Worm (Caenorhabditis elegans): ENCODE results near the gene ugt-60.
A peak's percentile ranks its signal among the peaks of the same experiment; 100 is the strongest.

ugt-60 gene

DNA sequence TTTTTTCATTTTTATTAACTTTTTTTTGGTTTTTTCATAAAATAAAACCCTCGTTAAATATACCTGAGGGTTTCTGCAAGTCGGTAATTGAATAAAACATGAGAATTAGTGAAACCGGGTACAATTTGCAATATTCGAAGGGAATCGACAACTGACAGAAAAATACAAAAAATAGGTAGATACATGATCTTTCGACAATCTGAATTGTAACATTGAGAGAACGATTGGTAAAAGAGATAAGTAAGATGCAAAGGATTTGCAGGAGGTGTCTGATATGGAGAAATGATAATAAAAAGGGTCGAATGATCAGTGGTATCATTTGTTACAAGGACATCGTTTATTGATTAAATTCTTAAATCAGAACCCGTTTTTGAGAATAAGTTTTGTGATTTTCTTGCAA lies at the start of gene ugt-60:
TSS of gene ugt-60 (minus strand) at position 233 of the 400 bp plus-strand sequence.
- TF ChIP-seq elt-3 (tag; optimal IDR thresholded peaks at IDR 0.05) (peak in 1 of 3 experiments; percentile 10), ztf-4 (tag; optimal IDR thresholded peaks at IDR 0.05) (no peak)

DNA sequence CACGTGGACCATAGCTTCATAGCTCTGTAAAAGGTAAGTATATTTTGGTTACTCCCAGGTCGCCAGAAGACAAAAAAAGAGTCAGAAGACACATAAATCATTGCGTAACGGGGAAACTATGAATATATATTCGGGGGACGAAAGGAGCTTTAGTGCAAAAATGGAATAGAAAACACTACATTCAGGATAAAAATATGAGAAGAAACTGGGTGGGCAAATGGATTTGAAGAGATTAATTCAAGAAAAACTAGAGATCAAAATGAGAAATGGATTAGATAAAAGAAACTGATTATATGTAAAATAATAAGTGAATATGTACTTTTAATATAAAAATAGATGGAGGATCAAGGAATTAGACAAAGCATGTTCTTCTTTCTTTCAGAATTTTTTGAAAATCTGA lies 48.6 kb upstream of the ugt-60 start, which contains the start of gene C07A9.12:
TSS of gene C07A9.12 (minus strand) at position 101 of the 400 bp plus-strand sequence.
- TF ChIP-seq nhr-76 (tag; optimal IDR thresholded peaks at IDR 0.05), result no peak
- TF ChIP-seq nhr-237 (tag; optimal IDR thresholded peaks at IDR 0.05), result no peak
- no peak for TF ChIP-seq lsy-12 (tag; optimal IDR thresholded peaks at IDR 0.05)
- no peak for TF ChIP-seq nhr-11 (tag; optimal IDR thresholded peaks at IDR 0.05)
- no peak for TF ChIP-seq ceh-28 (tag; optimal IDR thresholded peaks at IDR 0.05)
- TF ChIP-seq nhr-25 (tag; optimal IDR thresholded peaks at IDR 0.05), result no peak
- TF ChIP-seq pha-4 (tag; optimal IDR thresholded peaks at IDR 0.05), result no peak
- TF ChIP-seq egl-5 (tag; optimal IDR thresholded peaks at IDR 0.05), result no peak
- TF ChIP-seq nhr-67 (tag; optimal IDR thresholded peaks at IDR 0.05), result no peak
- TF ChIP-seq jun-1 (tag; optimal IDR thresholded peaks at IDR 0.05), result no peak
- TF ChIP-seq R02D3.7 (tag; optimal IDR thresholded peaks at IDR 0.05), result no peak
- TF ChIP-seq ztf-4 (tag; optimal IDR thresholded peaks at IDR 0.05), result no peak
- TF ChIP-seq nhr-28 (tag; optimal IDR thresholded peaks at IDR 0.05), result no peak

- TF ChIP-seq lsy-12 (tag; optimal IDR thresholded peaks at IDR 0.05) (no peak), egl-27 (tag; optimal IDR thresholded peaks at IDR 0.05) (no peak), nhr-43 (tag; optimal IDR thresholded peaks at IDR 0.05; ENCODE audit: poor library complexity, severe bottlenecking) (no peak), ceh-16 (tag; optimal IDR thresholded peaks at IDR 0.05) (no peak), nhr-28 (tag; optimal IDR thresholded peaks at IDR 0.05) (no peak), unc-39 (tag; optimal IDR thresholded peaks at IDR 0.05) (no peak), eor-1 (tag; optimal IDR thresholded peaks at IDR 0.05) (no peak), ceh-82 (tag; optimal IDR thresholded peaks at IDR 0.05) (no peak)
These were observed 46.3 kb upstream of the ugt-60 start, which contains the start of gene clec-162 for ce11 chrIII:9725114-9725513. clec-162 (minus strand) TSS chrIII:9725214.

DNA sequence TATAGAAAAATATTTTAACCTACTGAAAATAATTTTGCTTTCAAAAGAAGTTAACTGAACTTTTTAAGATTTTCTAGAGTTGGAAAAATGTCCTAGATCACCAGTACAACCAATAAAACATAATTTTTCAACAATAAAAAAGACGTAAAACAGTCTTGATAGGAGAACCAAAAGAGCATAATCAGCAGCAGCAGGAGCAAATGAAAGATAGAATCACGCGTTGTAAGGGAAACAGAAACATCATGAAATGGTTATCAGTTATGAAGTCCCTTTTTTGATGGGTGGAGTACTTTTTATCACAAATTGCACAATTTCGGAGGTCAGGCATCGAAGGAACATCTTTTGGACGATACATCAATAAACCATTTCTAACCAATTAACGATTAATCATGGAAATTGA lies 43.1 kb upstream of the ugt-60 start:
- TF ChIP-seq nhr-237 (tag; optimal IDR thresholded peaks at IDR 0.05), result no peak
- no peak for TF ChIP-seq ceh-28 (tag; optimal IDR thresholded peaks at IDR 0.05)
- peak; percentile 16 for TF ChIP-seq jun-1 (tag; optimal IDR thresholded peaks at IDR 0.05)
- no peak for TF ChIP-seq R02D3.7 (tag; optimal IDR thresholded peaks at IDR 0.05)
- TF ChIP-seq elt-2 (tag; optimal IDR thresholded peaks at IDR 0.05), result peak; percentile 97
- TF ChIP-seq pha-4 (tag; optimal IDR thresholded peaks at IDR 0.05), result peak; percentile 35
- peak; percentile 95 for TF ChIP-seq pqm-1 (tag; optimal IDR thresholded peaks at IDR 0.05)
- no peak for TF ChIP-seq ztf-4 (tag; optimal IDR thresholded peaks at IDR 0.05)

DNA sequence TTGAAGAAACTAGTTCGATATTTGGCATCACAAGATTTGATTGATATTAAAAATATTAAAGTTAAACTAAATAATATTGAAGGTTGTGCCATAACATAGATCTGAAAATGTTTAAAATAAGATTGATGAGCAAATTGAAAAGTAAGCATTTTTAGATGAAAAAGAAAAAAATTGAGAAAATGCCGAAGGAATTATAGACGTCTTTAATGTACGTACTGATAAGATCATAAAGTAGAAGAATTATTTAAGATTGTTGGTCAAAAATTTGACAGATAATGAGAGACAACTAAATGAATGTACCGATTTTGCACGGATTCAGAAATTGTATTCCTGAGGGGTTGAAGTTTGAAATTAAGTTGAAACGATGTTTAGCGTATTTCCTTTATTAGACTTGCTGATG lies 41.3 kb upstream of the ugt-60 start, which contains the start of gene ncx-7:
TSS of gene ncx-7 (minus strand) at position 101 of the 400 bp plus-strand sequence.
- TF ChIP-seq lin-39 (tag; optimal IDR thresholded peaks at IDR 0.05) (no peak), pqm-1 (tag; optimal IDR thresholded peaks at IDR 0.05) (peak; percentile 36), elt-2 (tag; optimal IDR thresholded peaks at IDR 0.05) (peak; percentile 58)

ce11 chrIII:9717243-9717642 lies 38.4 kb upstream of the ugt-60 start:
- no peak for TF ChIP-seq egl-5 (tag; optimal IDR thresholded peaks at IDR 0.05)
- TF ChIP-seq fkh-10 (GFP tag; optimal IDR thresholded peaks at IDR 0.05), result no peak
- TF ChIP-seq nhr-12 (tag; optimal IDR thresholded peaks at IDR 0.05), result no peak
- no peak for TF ChIP-seq jun-1 (tag; optimal IDR thresholded peaks at IDR 0.05)
- no peak for TF ChIP-seq nhr-237 (tag; optimal IDR thresholded peaks at IDR 0.05)
- TF ChIP-seq ztf-4 (tag; optimal IDR thresholded peaks at IDR 0.05), result no peak
- peak; percentile 96 for TF ChIP-seq ama-1 (optimal IDR thresholded peaks at IDR 0.05)
- TF ChIP-seq sea-2 (GFP tag; optimal IDR thresholded peaks at IDR 0.05), result no peak
- peak; percentile 43 for TF ChIP-seq aly-2 (tag; optimal IDR thresholded peaks at IDR 0.05)
- no peak for TF ChIP-seq mml-1 (tag; optimal IDR thresholded peaks at IDR 0.05)
- peak; percentile 59 for TF ChIP-seq ceh-28 (tag; optimal IDR thresholded peaks at IDR 0.05)
- peak; percentile 44 for TF ChIP-seq pha-4 (tag; optimal IDR thresholded peaks at IDR 0.05)
- no peak for TF ChIP-seq unc-62 (GFP tag; optimal IDR thresholded peaks at IDR 0.05)
- TF ChIP-seq snpc-4 (tag; optimal IDR thresholded peaks at IDR 0.05), result peak; percentile 99
- peak; percentile 20 for TF ChIP-seq R02D3.7 (tag; optimal IDR thresholded peaks at IDR 0.05)
- TF ChIP-seq nhr-11 (tag; optimal IDR thresholded peaks at IDR 0.05), result no peak
- TF ChIP-seq ceh-16 (tag; optimal IDR thresholded peaks at IDR 0.05), result no peak
- peak; percentile 45 for TF ChIP-seq tbx-2 (tag; optimal IDR thresholded peaks at IDR 0.05)
- TF ChIP-seq elt-3 (tag; optimal IDR thresholded peaks at IDR 0.05), result no peak
- TF ChIP-seq fos-1 (tag; optimal IDR thresholded peaks at IDR 0.05), result no peak
- TF ChIP-seq nhr-77 (tag; optimal IDR thresholded peaks at IDR 0.05), result peak; percentile 34
- peak; percentile 13 for TF ChIP-seq ceh-82 (tag; optimal IDR thresholded peaks at IDR 0.05)
- no peak for TF ChIP-seq ztf-11 (tag; optimal IDR thresholded peaks at IDR 0.05)
- TF ChIP-seq daf-12 (tag; optimal IDR thresholded peaks at IDR 0.05), result no peak
- TF ChIP-seq lsy-12 (tag; optimal IDR thresholded peaks at IDR 0.05), result peak; percentile 71
- no peak for TF ChIP-seq mdl-1 (tag; optimal IDR thresholded peaks at IDR 0.05)
- TF ChIP-seq nhr-43 (tag; optimal IDR thresholded peaks at IDR 0.05; ENCODE audit: poor library complexity, severe bottlenecking), result peak; percentile 61
- TF ChIP-seq nhr-23 (tag; optimal IDR thresholded peaks at IDR 0.05), result peak; percentile 80
- TF ChIP-seq nhr-76 (tag; optimal IDR thresholded peaks at IDR 0.05), result no peak
- TF ChIP-seq skn-1 (tag; optimal IDR thresholded peaks at IDR 0.05), result no peak
- peak; percentile 18 for TF ChIP-seq nhr-25 (tag; optimal IDR thresholded peaks at IDR 0.05)
- no peak for TF ChIP-seq ceh-9 (tag; optimal IDR thresholded peaks at IDR 0.05)
- peak; percentile 61 for TF ChIP-seq lin-39 (tag; optimal IDR thresholded peaks at IDR 0.05)
